Worm (Caenorhabditis elegans) whole organism, L1 larva: Measurements from ENCODE around the gene srx-33.
A peak's percentile ranks its signal among the peaks of the same experiment; 100 is the strongest.

Experiments used
- C16A3.4 ChIP-seq: fragments of 150-350 bp; optimal IDR thresholded peaks from 2 replicates; lab custom pipeline; 2014; ENCODE audit warnings: missing biosample characterization, missing genetic modification characterization
- ceh-90 ChIP-seq: sonication (generic microtip); optimal IDR thresholded peaks from 2 replicates; lab custom pipeline; 2016; ENCODE audit warnings: missing genetic modification characterization, missing compliant biosample characterization
- dpl-1 ChIP-seq, 3 experiments: fragments of 150-350 bp in 2 of 3; sonication (generic microtip) in 1 of 3; optimal IDR thresholded peaks; 2 replicates each; lab custom pipeline; 2014 to 2017; ENCODE audit warnings: missing biosample characterization in 3 of 3, missing genetic modification characterization in 3 of 3, missing genetic modification reagents in 3 of 3
- dsc-1 ChIP-seq: sonication (generic microtip); optimal IDR thresholded peaks from 2 replicates; lab custom pipeline; 2016; ENCODE audit warnings: mild to moderate bottlenecking, missing genetic modification characterization, missing compliant biosample characterization
- efl-1 ChIP-seq, 4 experiments: fragments of 150-350 bp; optimal IDR thresholded peaks in 3 of 4; peaks in 1 of 4; 1 replicate in 1 of 4; 2 replicates in 3 of 4; lab custom pipeline; 2014; ENCODE audit warnings: missing biosample characterization in 2 of 4, missing genetic modification characterization in 2 of 4, missing genetic modification reagents in 2 of 4
- efl-3 ChIP-seq: fragments of 200-800 bp; sonication (Bioruptor generic); optimal IDR thresholded peaks from 2 replicates; lab custom pipeline; 2018; ENCODE audit warnings: mild to moderate bottlenecking, missing genetic modification characterization, missing compliant biosample characterization
- elt-2 ChIP-seq: sonication (generic microtip); optimal IDR thresholded peaks from 2 replicates; lab custom pipeline; 2016; ENCODE audit warnings: missing genetic modification characterization, mild to moderate bottlenecking, inconsistent platforms, missing compliant biosample characterization, missing genetic modification reagents
- elt-3 ChIP-seq, 6 experiments: fragments of 150-350 bp in 1 of 6; sonication (generic microtip); optimal IDR thresholded peaks; 2 replicates each; lab custom pipeline; 2017 to 2018; ENCODE audit warnings: missing biosample characterization in 6 of 6, missing genetic modification characterization in 6 of 6, inconsistent platforms in 1 of 6
- fkh-10 ChIP-seq: sonication (generic microtip); optimal IDR thresholded peaks from 2 replicates; lab custom pipeline; 2017; ENCODE audit warnings: missing biosample characterization, missing genetic modification reagents, missing genetic modification characterization
- fkh-4 ChIP-seq: sonication (generic microtip); optimal IDR thresholded peaks from 2 replicates; lab custom pipeline; 2016; ENCODE audit warnings: missing compliant biosample characterization, missing genetic modification characterization, borderline replicate concordance
- fkh-8 ChIP-seq: sonication (generic microtip); optimal IDR thresholded peaks from 2 replicates; lab custom pipeline; 2016; ENCODE audit warnings: mild to moderate bottlenecking, missing genetic modification characterization, missing compliant biosample characterization
- hlh-17 ChIP-seq: fragments of 200-800 bp; sonication (Bioruptor generic); optimal IDR thresholded peaks from 2 replicates; lab custom pipeline; 2018; ENCODE audit warnings: missing genetic modification characterization, mild to moderate bottlenecking, missing compliant biosample characterization, moderate library complexity, borderline replicate concordance
- hlh-4 ChIP-seq: sonication (generic microtip); optimal IDR thresholded peaks from 2 replicates; lab custom pipeline; 2016; ENCODE audit warnings: mild to moderate bottlenecking, missing genetic modification characterization, missing compliant biosample characterization
- isw-1 ChIP-seq: fragments of 200-800 bp; sonication (Bioruptor generic); IDR thresholded peaks from 2 replicates; pipeline ENCODE4 v1.3.6; 2022; ENCODE audit warnings: missing genetic modification characterization, missing compliant biosample characterization
- lin-13 ChIP-seq: fragments of 150-350 bp; optimal IDR thresholded peaks from 2 replicates; lab custom pipeline; 2014; ENCODE audit warnings: missing biosample characterization, missing genetic modification reagents, missing genetic modification characterization
- lin-14 ChIP-seq: fragments of 200-800 bp; sonication (Bioruptor generic); optimal IDR thresholded peaks from 2 replicates; lab custom pipeline; 2018; ENCODE audit warnings: mild to moderate bottlenecking, missing genetic modification characterization, moderate library complexity, missing compliant biosample characterization
- lin-39 ChIP-seq: fragments of 150-350 bp; optimal IDR thresholded peaks from 2 replicates; lab custom pipeline; 2014; ENCODE audit warnings: missing biosample characterization, missing genetic modification reagents, missing genetic modification characterization
- lsy-2 ChIP-seq, 2 experiments: fragments of 150-350 bp; optimal IDR thresholded peaks; 2 replicates each; lab custom pipeline; 2014; ENCODE audit warnings: missing biosample characterization in 2 of 2, missing genetic modification characterization in 2 of 2
- mab-9 ChIP-seq: fragments of 200-800 bp; sonication (Bioruptor generic); IDR thresholded peaks from 2 replicates; pipeline ENCODE4 v1.3.6; 2022; ENCODE audit warnings: missing genetic modification reagents, missing genetic modification characterization, missing compliant biosample characterization
- mdl-1 ChIP-seq, 2 experiments: fragments of 150-350 bp; optimal IDR thresholded peaks; 2 replicates each; lab custom pipeline; 2014 to 2017; ENCODE audit warnings: missing biosample characterization in 2 of 2, missing genetic modification characterization in 2 of 2, inconsistent platforms in 1 of 2
- mef-2 ChIP-seq: fragments of 150-350 bp; optimal IDR thresholded peaks from 2 replicates; lab custom pipeline; 2014; ENCODE audit warnings: missing biosample characterization, missing genetic modification characterization
- mep-1 ChIP-seq: fragments of 150-350 bp; optimal IDR thresholded peaks from 2 replicates; lab custom pipeline; 2014; ENCODE audit warnings: missing biosample characterization, missing genetic modification characterization
- nhr-19 ChIP-seq: fragments of 200-800 bp; sonication (Bioruptor generic); conservative IDR thresholded peaks from 2 replicates; pipeline ENCODE4 v1.3.6; 2022; ENCODE audit warnings: missing genetic modification characterization, missing compliant biosample characterization
- nhr-20 ChIP-seq: sonication (generic microtip); optimal IDR thresholded peaks from 2 replicates; lab custom pipeline; 2016; ENCODE audit warnings: mild to moderate bottlenecking, missing genetic modification characterization, missing compliant biosample characterization
- nhr-237 ChIP-seq: fragments of 150-350 bp; optimal IDR thresholded peaks from 2 replicates; lab custom pipeline; 2014; ENCODE audit warnings: missing biosample characterization, missing genetic modification characterization
- nhr-28 ChIP-seq: fragments of 150-350 bp; optimal IDR thresholded peaks from 2 replicates; lab custom pipeline; 2014; ENCODE audit warnings: missing biosample characterization, missing genetic modification characterization
- nhr-47 ChIP-seq: sonication (generic microtip); optimal IDR thresholded peaks from 2 replicates; lab custom pipeline; 2016; ENCODE audit warnings: mild to moderate bottlenecking, missing genetic modification characterization, moderate library complexity, missing compliant biosample characterization
- nhr-71 ChIP-seq: sonication (generic microtip); optimal IDR thresholded peaks from 2 replicates; lab custom pipeline; 2016; ENCODE audit warnings: mild to moderate bottlenecking, missing genetic modification characterization, moderate library complexity, missing compliant biosample characterization
- nhr-77 ChIP-seq: fragments of 150-350 bp; optimal IDR thresholded peaks from 2 replicates; lab custom pipeline; 2014; ENCODE audit warnings: missing biosample characterization, missing genetic modification characterization
- nhr-85 ChIP-seq: sonication (generic microtip); peaks from one replicate; lab custom pipeline; 2016; ENCODE audit warnings: missing genetic modification characterization, inconsistent platforms, missing compliant biosample characterization
- nhr-90 ChIP-seq: sonication (generic microtip); optimal IDR thresholded peaks from 2 replicates; lab custom pipeline; 2016; ENCODE audit warnings: mild to moderate bottlenecking, missing genetic modification characterization, missing compliant biosample characterization; ENCODE audit not compliant: poor library complexity
- pag-3 ChIP-seq: sonication (generic microtip); optimal IDR thresholded peaks from 2 replicates; lab custom pipeline; 2017; ENCODE audit warnings: missing genetic modification characterization, mild to moderate bottlenecking, missing compliant biosample characterization, antibody characterized with exemption, borderline replicate concordance; ENCODE audit not compliant: insufficient read depth
- pax-3 ChIP-seq: fragments of 200-800 bp; sonication (Bioruptor generic); optimal IDR thresholded peaks from 2 replicates; lab custom pipeline; 2018; ENCODE audit warnings: mild to moderate bottlenecking, missing genetic modification characterization, moderate library complexity, missing compliant biosample characterization
- snu-23 ChIP-seq: sonication (generic microtip); optimal IDR thresholded peaks from 2 replicates; lab custom pipeline; 2016; ENCODE audit warnings: missing genetic modification characterization, missing compliant biosample characterization
- tbx-2 ChIP-seq: sonication (generic microtip); optimal IDR thresholded peaks from 2 replicates; lab custom pipeline; 2016; ENCODE audit warnings: missing genetic modification characterization, missing compliant biosample characterization
- vab-15 ChIP-seq: sonication (generic microtip); optimal IDR thresholded peaks from 2 replicates; lab custom pipeline; 2017; ENCODE audit warnings: missing genotype, mild to moderate bottlenecking, missing genetic modification characterization, missing compliant biosample characterization
- xbp-1 ChIP-seq: sonication (generic microtip); optimal IDR thresholded peaks from 2 replicates; lab custom pipeline; 2016; ENCODE audit warnings: missing genetic modification characterization, missing compliant biosample characterization
- zag-1 ChIP-seq: fragments of 150-350 bp; optimal IDR thresholded peaks from 2 replicates; lab custom pipeline; 2014; ENCODE audit warnings: missing biosample characterization, missing genetic modification characterization
- ztf-11 ChIP-seq, 2 experiments: sonication (generic microtip); optimal IDR thresholded peaks; 2 replicates each; lab custom pipeline; 2016 to 2017; ENCODE audit warnings: missing genetic modification characterization in 2 of 2, missing biosample characterization in 1 of 2, missing compliant biosample characterization in 1 of 2
- ztf-4 ChIP-seq: fragments of 150-350 bp; optimal IDR thresholded peaks from 2 replicates; lab custom pipeline; 2014; ENCODE audit warnings: missing biosample characterization, missing genetic modification characterization

The srx-33 gene

DNA sequence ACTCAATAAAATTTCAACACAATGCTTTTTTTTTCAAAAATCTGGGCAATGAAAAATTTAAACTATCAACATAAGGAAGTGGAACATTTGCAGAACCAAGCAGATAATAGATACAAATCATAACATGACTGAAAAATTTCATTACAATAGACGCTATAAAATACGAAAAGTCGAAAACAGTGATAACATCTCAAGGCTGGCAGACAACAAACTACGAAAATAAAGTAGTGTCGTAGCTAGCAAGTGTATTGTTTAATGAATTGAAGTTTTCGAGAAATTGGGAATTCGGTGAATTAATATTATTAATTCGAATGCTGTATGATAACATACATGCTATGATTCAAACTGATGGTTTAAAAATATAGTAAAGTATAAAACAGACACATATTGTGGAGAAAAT is 21.9 kb downstream of the srx-33 start:
- TF ChIP-seq efl-1 (optimal IDR thresholded peaks at IDR 0.05; lab: Kevin White, UChicago) (no peak), efl-1 (GFP tag; optimal IDR thresholded peaks at IDR 0.05 in 1 of 2; lab: Kevin White, UChicago) (peak in 1 of 2 experiments; percentile 6), fkh-8 (tag; lab: Kevin White, UChicago) (no peak), hlh-17 (GFP tag; lab: Kevin White, UChicago) (no peak), nhr-47 (tag; lab: Kevin White, UChicago) (no peak)

DNA sequence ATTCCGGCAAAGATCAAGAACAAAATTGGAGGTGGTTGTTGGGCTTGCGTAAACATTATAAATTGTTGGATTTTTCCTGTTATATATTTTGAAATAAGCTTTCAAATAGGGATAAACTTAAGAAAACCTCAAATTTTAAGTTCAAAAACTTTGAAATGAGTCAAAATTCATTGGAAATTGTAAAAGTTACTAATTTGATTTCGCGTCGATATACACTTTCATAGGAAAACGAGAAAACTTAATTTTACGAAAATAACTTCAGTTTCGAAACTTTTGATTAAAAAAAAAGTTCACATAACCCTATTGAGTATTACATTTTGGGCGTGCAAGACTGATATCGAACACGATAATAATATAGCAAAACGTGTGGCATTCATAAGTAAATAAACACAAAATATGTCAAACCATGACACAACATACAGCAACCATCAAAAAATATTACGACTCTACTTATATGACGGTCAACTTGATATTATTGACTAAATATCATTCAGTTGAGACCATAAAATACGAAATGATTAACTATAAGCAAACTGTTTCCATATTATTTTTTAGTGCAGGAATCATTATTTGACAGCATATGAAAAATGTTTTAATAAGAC is 22.5 kb downstream of the srx-33 start:
- TF ChIP-seq pag-3 (no peak), ztf-4 (tag; lab: Kevin White, UChicago) (no peak), nhr-77 (tag; lab: Kevin White, UChicago) (no peak), efl-1 (optimal IDR thresholded peaks at IDR 0.05; lab: Kevin White, UChicago) (no peak), efl-1 (GFP tag; optimal IDR thresholded peaks at IDR 0.05 in 1 of 2; lab: Kevin White, UChicago) (peak in 1 of 2 experiments; percentile 91), mef-2 (no peak)

ce11 chrV:7095254-7095990 is 23.3 kb downstream of the srx-33 start:
- TF ChIP-seq nhr-85 (tag; lab: Kevin White, UChicago) (peak; percentile 71), efl-3 (no peak), nhr-19 (GFP tag; lab: Robert Waterston, UW) (no peak), lin-39 (tag; lab: Kevin White, UChicago) (no peak), ceh-90 (tag; lab: Kevin White, UChicago) (no peak), nhr-47 (tag; lab: Kevin White, UChicago) (no peak), lin-14 (GFP tag; lab: Kevin White, UChicago) (peak; percentile 15), nhr-28 (no peak), dsc-1 (tag; lab: Kevin White, UChicago) (peak; percentile 14), fkh-8 (tag; lab: Kevin White, UChicago) (no peak), mab-9 (GFP tag; lab: Robert Waterston, UW) (no peak), nhr-237 (tag; lab: Kevin White, UChicago) (no peak), fkh-10 (GFP tag; lab: Kevin White, UChicago) (no peak), mdl-1 (tag; optimal IDR thresholded peaks at IDR 0.05; lab: Kevin White, UChicago) (no peak), pax-3 (tag; lab: Kevin White, UChicago) (no peak), nhr-20 (tag; lab: Kevin White, UChicago) (peak; percentile 51), vab-15 (no peak), isw-1 (GFP tag; lab: Robert Waterston, UW) (no peak), elt-2 (tag; lab: Kevin White, UChicago) (peak; percentile 67), zag-1 (tag; lab: Kevin White, UChicago) (no peak), nhr-71 (tag; lab: Kevin White, UChicago) (peak; percentile 19)
- TF ChIP-seq, all 84 proteins: peak for 6

DNA sequence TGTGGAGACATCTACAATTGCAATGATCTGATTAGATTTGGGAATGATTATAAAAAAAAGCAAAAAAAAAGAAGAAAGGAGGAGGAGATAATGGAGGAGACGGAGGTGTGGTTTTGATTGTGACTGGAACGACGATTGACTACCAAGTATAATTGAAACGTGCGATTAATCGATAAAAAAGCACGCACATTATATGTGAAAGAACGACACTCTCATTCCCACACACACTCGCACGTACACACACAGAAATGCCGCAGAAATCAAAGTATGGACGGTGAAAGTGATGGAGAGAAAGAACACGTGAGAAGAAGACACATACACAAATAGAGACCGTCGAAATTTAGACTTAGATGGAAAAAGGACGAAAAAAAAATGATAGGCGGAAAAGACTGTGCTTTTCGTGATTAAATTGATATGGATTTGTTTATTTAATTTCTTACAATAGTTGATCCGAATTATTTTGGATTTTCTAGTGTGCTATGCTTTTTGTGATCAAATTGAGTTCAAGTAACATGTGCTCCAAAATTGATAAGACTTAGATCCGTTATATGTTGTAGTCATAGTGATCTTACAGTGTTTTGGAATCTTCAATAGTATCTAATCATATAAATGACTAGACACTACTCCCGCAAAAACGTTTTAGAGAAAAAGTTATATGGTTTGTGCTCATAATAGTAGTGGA is 24.8 kb downstream of the srx-33 start, which contains the start of gene nhr-135:
Gene nhr-135 (minus strand): TSS at position 51 of the 682 bp plus-strand sequence.
- no peak for TF ChIP-seq xbp-1
- peak in 1 of 2 experiments; percentile 89 for TF ChIP-seq mdl-1 (tag; optimal IDR thresholded peaks at IDR 0.05; lab: Kevin White, UChicago)
- peak in 1 of 2 experiments; percentile 50 for TF ChIP-seq lsy-2 (tag; optimal IDR thresholded peaks at IDR 0.05; lab: Kevin White, UChicago)
- no peak for TF ChIP-seq hlh-4 (tag; lab: Kevin White, UChicago)
- no peak for TF ChIP-seq fkh-8 (tag; lab: Kevin White, UChicago)
- peak; percentile 27 for TF ChIP-seq nhr-47 (tag; lab: Kevin White, UChicago)
- TF ChIP-seq nhr-90 (tag; lab: Kevin White, UChicago) = peak; percentile 60
- TF ChIP-seq C16A3.4 = peak; percentile 6
- TF ChIP-seq nhr-237 (tag; lab: Kevin White, UChicago) = no peak
- peak; percentile 58 for TF ChIP-seq mep-1 (tag; lab: Kevin White, UChicago)
- TF ChIP-seq dpl-1 (GFP tag; optimal IDR thresholded peaks at IDR 0.05; lab: Kevin White, UChicago) = peak in 2 of 3 experiments; percentile 28 to 32
- TF ChIP-seq efl-1 (optimal IDR thresholded peaks at IDR 0.05; lab: Kevin White, UChicago) = peak in 1 of 2 experiments; percentile 30
- TF ChIP-seq efl-1 (GFP tag; optimal IDR thresholded peaks at IDR 0.05 in 1 of 2; lab: Kevin White, UChicago) = peak; percentile 24 to 40
- TF ChIP-seq fkh-4 = no peak
- no peak for TF ChIP-seq ztf-11 (tag; optimal IDR thresholded peaks at IDR 0.05; lab: Kevin White, UChicago)
- TF ChIP-seq elt-3 (tag; optimal IDR thresholded peaks at IDR 0.05; lab: Kevin White, UChicago) = peak in 4 of 6 experiments; percentile 12 to 69 (median 49)
- peak; percentile 40 for TF ChIP-seq tbx-2 (tag; lab: Kevin White, UChicago)
- TF ChIP-seq mab-9 (GFP tag; lab: Robert Waterston, UW) = no peak
- TF ChIP-seq lin-13 = no peak
- TF ChIP-seq nhr-20 (tag; lab: Kevin White, UChicago) = peak; percentile 93
- TF ChIP-seq nhr-85 (tag; lab: Kevin White, UChicago) = peak; percentile 57
- peak; percentile 70 for TF ChIP-seq snu-23 (GFP tag; lab: Kevin White, UChicago)
- TF ChIP-seq nhr-77 (tag; lab: Kevin White, UChicago) = peak; percentile 43
- TF ChIP-seq lin-14 (GFP tag; lab: Kevin White, UChicago) = peak; percentile 83
